Fruit fly (Drosophila melanogaster) whole organism, embryonic: Measurements from ENCODE around the gene cni.
A peak's percentile ranks its signal among the peaks of the same experiment; 100 is the strongest.

Experiments
- Atf6 ChIP-seq: fragments of 200-800 bp; sonication (Bioruptor generic); IDR thresholded peaks from 2 replicates; pipeline ENCODE4 v1.3.6; 2022; ENCODE audit warnings: missing biosample characterization, missing genetic modification characterization
- Awh ChIP-seq: fragments of 200-800 bp; sonication (Bioruptor generic); IDR thresholded peaks from 2 replicates; pipeline ENCODE4, ENCODE4 v1.3.6; 2022; ENCODE audit warnings: missing biosample characterization, missing genetic modification characterization
- CG10274 ChIP-seq: fragments of 200-800 bp; sonication (Bioruptor generic); optimal IDR thresholded peaks from 3 replicates; lab custom pipeline; 2017; ENCODE audit warnings: missing biosample characterization, mild to moderate bottlenecking, missing genetic modification characterization
- CG10366 ChIP-seq: fragments of 200-800 bp; sonication (Bioruptor generic); IDR thresholded peaks from 2 replicates; pipeline ENCODE4 v1.3.6; 2022; ENCODE audit warnings: missing biosample characterization, missing genetic modification characterization
- CG10565 ChIP-seq: fragments of 200-800 bp; sonication (Bioruptor generic); optimal IDR thresholded peaks from 3 replicates; lab custom pipeline; 2016; ENCODE audit warnings: missing biosample characterization, mild to moderate bottlenecking, missing genetic modification characterization
- CG11504 ChIP-seq: fragments of 200-800 bp; sonication (Bioruptor generic); optimal IDR thresholded peaks from 3 replicates; lab custom pipeline; 2019; ENCODE audit warnings: missing biosample characterization, mild to moderate bottlenecking, missing genetic modification characterization, moderate library complexity
- CG12659 ChIP-seq: fragments of 200-800 bp; sonication (Bioruptor generic); optimal IDR thresholded peaks from 3 replicates; lab custom pipeline; 2017; ENCODE audit warnings: mild to moderate bottlenecking, missing biosample characterization, missing genetic modification reagents, missing genetic modification characterization
- CG14441 ChIP-seq: fragments of 200-800 bp; sonication (Bioruptor generic); IDR thresholded peaks from 2 replicates; pipeline ENCODE4 v1.3.6; 2022; ENCODE audit warnings: missing biosample characterization, missing genetic modification characterization
- CG14710 ChIP-seq: fragments of 200-800 bp; sonication (Bioruptor generic); optimal IDR thresholded peaks from 3 replicates; lab custom pipeline; 2019; ENCODE audit warnings: missing biosample characterization, mild to moderate bottlenecking, missing genetic modification characterization, moderate library complexity
- CG18619 ChIP-seq: fragments of 200-800 bp; sonication (Bioruptor generic); optimal IDR thresholded peaks from 3 replicates; lab custom pipeline; 2017; ENCODE audit warnings: missing biosample characterization, mild to moderate bottlenecking, missing genetic modification characterization
- CG2120 ChIP-seq: fragments of 200-800 bp; sonication (Bioruptor generic); optimal IDR thresholded peaks from 3 replicates; lab custom pipeline; 2016; ENCODE audit warnings: missing biosample characterization, missing genetic modification characterization
- CG2678 ChIP-seq: fragments of 200-800 bp; sonication (Bioruptor generic); optimal IDR thresholded peaks from 3 replicates; lab custom pipeline; 2019; ENCODE audit warnings: missing biosample characterization, mild to moderate bottlenecking, missing genetic modification characterization, moderate library complexity
- CG32767 ChIP-seq: fragments of 200-800 bp; sonication (Bioruptor generic); IDR thresholded peaks from 2 replicates; pipeline ENCODE4 v1.3.6; 2022; ENCODE audit warnings: missing biosample characterization, missing genetic modification characterization
- CG3407 ChIP-seq: fragments of 200-800 bp; sonication (Bioruptor generic); optimal IDR thresholded peaks from 2 replicates; lab custom pipeline; 2018; ENCODE audit warnings: missing biosample characterization, mild to moderate bottlenecking, missing genetic modification characterization
- CG3995 ChIP-seq: fragments of 200-800 bp; sonication (Bioruptor generic); optimal IDR thresholded peaks from 3 replicates; lab custom pipeline; 2016; ENCODE audit warnings: missing biosample characterization, missing genetic modification characterization
- CG4328 ChIP-seq: fragments of 200-800 bp; sonication (Bioruptor generic); optimal IDR thresholded peaks from 3 replicates; lab custom pipeline; 2017; ENCODE audit warnings: missing biosample characterization, missing genetic modification reagents, missing genetic modification characterization
- CG6683 ChIP-seq: fragments of 200-800 bp; sonication (Bioruptor generic); optimal IDR thresholded peaks from 2 replicates; lab custom pipeline; 2017; ENCODE audit warnings: missing biosample characterization, mild to moderate bottlenecking, missing genetic modification characterization, missing genetic modification reagents
- CG7556 ChIP-seq: fragments of 200-800 bp; sonication (Bioruptor generic); optimal IDR thresholded peaks from 2 replicates; lab custom pipeline; 2017; ENCODE audit warnings: missing biosample characterization, mild to moderate bottlenecking, missing genetic modification characterization
- CG7987 ChIP-seq: fragments of 200-800 bp; sonication (Bioruptor generic); optimal IDR thresholded peaks from 2 replicates; lab custom pipeline; 2018; ENCODE audit warnings: missing biosample characterization, mild to moderate bottlenecking, missing genetic modification characterization, moderate library complexity
- CG8290 ChIP-seq, 3 experiments: fragments of 200-800 bp; sonication (Bioruptor generic); optimal IDR thresholded peaks; 2 replicates each; lab custom pipeline; 2016 to 2019; ENCODE audit warnings: missing biosample characterization in 3 of 3, missing genetic modification characterization in 3 of 3, mild to moderate bottlenecking in 2 of 3, moderate library complexity in 1 of 3
- CG8359 ChIP-seq: fragments of 200-800 bp; sonication (Bioruptor generic); optimal IDR thresholded peaks from 2 replicates; lab custom pipeline; 2017; ENCODE audit warnings: missing biosample characterization, mild to moderate bottlenecking, missing genetic modification characterization, borderline replicate concordance
- D ChIP-seq, 2 experiments: fragments of 200-800 bp in 1 of 2; fragments of >200 bp in 1 of 2; sonication (Bioruptor generic) in 1 of 2; optimal IDR thresholded peaks; 2 replicates in 1 of 2; 3 replicates in 1 of 2; lab custom pipeline; 2017; ENCODE audit warnings: mild to moderate bottlenecking in 1 of 2, missing biosample characterization in 1 of 2, missing genetic modification characterization in 1 of 2, missing genetic modification reagents in 1 of 2
- H15 ChIP-seq: fragments of 200-800 bp; sonication (Bioruptor generic); IDR thresholded peaks from 3 replicates; pipeline ENCODE4 v1.3.6; 2022; ENCODE audit warnings: missing biosample characterization, missing genetic modification characterization
- HLH4C ChIP-seq: fragments of 200-800 bp; sonication (Bioruptor generic); IDR thresholded peaks from 3 replicates; pipeline ENCODE4 v1.3.6; 2022; ENCODE audit warnings: missing biosample characterization, missing genetic modification characterization; ENCODE audit not compliant: partially characterized antibody
- HLH54F ChIP-seq: fragments of 200-800 bp; sonication (Bioruptor generic); optimal IDR thresholded peaks from 3 replicates; lab custom pipeline; 2016; ENCODE audit warnings: missing biosample characterization, missing genetic modification characterization
- Lhr ChIP-seq: fragments of 200-800 bp; sonication (Bioruptor generic); optimal IDR thresholded peaks from 3 replicates; lab custom pipeline; 2017; ENCODE audit warnings: mild to moderate bottlenecking, missing biosample characterization, missing genetic modification reagents, missing genetic modification characterization
- MESR4 ChIP-seq: fragments of 200-800 bp; sonication (Bioruptor generic); optimal IDR thresholded peaks from 2 replicates; lab custom pipeline; 2018; ENCODE audit warnings: missing biosample characterization, mild to moderate bottlenecking, missing genetic modification characterization, moderate library complexity
- Max ChIP-seq: fragments of 200-800 bp; sonication (Bioruptor generic); optimal IDR thresholded peaks from 2 replicates; lab custom pipeline; 2016; ENCODE audit warnings: missing biosample characterization, mild to moderate bottlenecking, missing genetic modification characterization
- Poxn ChIP-seq: fragments of 200-800 bp; sonication (Bioruptor generic); IDR thresholded peaks from 2 replicates; pipeline ENCODE4 v1.3.6; 2022; ENCODE audit warnings: missing biosample characterization, missing genetic modification characterization
- Ptx1 ChIP-seq: fragments of 200-800 bp; sonication (Bioruptor generic); IDR thresholded peaks from 2 replicates; pipeline ENCODE4 v1.3.6; 2022; ENCODE audit warnings: missing biosample characterization, missing genetic modification characterization
- Trl ChIP-seq, 3 experiments: fragments of >200 bp in 2 of 3; fragments of 200-800 bp in 1 of 3; sonication (Bioruptor generic) in 1 of 3; optimal IDR thresholded peaks; 2 replicates in 1 of 3; 3 replicates in 2 of 3; lab custom pipeline; 2016 to 2017; ENCODE audit warnings: missing biosample characterization in 1 of 3, missing genetic modification characterization in 1 of 3
- ac ChIP-seq: fragments of 200-800 bp; sonication (Bioruptor generic); optimal IDR thresholded peaks from 3 replicates; lab custom pipeline; 2017; ENCODE audit warnings: missing biosample characterization, mild to moderate bottlenecking, missing genetic modification characterization
- amos ChIP-seq: fragments of 200-800 bp; sonication (Bioruptor generic); IDR thresholded peaks from 2 replicates; pipeline ENCODE4 v1.3.6; 2022; ENCODE audit warnings: missing biosample characterization, missing genetic modification characterization; ENCODE audit not compliant: partially characterized antibody
- dmrt11E ChIP-seq: fragments of 200-800 bp; sonication (Bioruptor generic); optimal IDR thresholded peaks from 3 replicates; lab custom pipeline; 2018; ENCODE audit warnings: missing biosample characterization, mild to moderate bottlenecking, missing genetic modification characterization, moderate library complexity
- fd3F ChIP-seq: fragments of 200-800 bp; sonication (Bioruptor generic); optimal IDR thresholded peaks from 2 replicates; lab custom pipeline; 2018; ENCODE audit warnings: missing biosample characterization, mild to moderate bottlenecking, missing genetic modification characterization, moderate library complexity
- gro ChIP-seq: fragments of 200-800 bp; sonication (Bioruptor generic); optimal IDR thresholded peaks from 2 replicates; lab custom pipeline; 2016; ENCODE audit warnings: missing biosample characterization, missing genetic modification characterization
- kay ChIP-seq: fragments of 200-800 bp; sonication (Bioruptor generic); optimal IDR thresholded peaks from 2 replicates; lab custom pipeline; 2016; ENCODE audit warnings: missing biosample characterization, missing genetic modification characterization
- kni ChIP-seq: fragments of 200-800 bp; sonication (Bioruptor generic); optimal IDR thresholded peaks from 3 replicates; lab custom pipeline; 2017; ENCODE audit warnings: mild to moderate bottlenecking, missing biosample characterization, missing genetic modification reagents, missing genetic modification characterization
- lov ChIP-seq, 2 experiments: fragments of 200-800 bp in 1 of 2; fragments of >200 bp in 1 of 2; sonication (Bioruptor generic) in 1 of 2; IDR thresholded peaks in 1 of 2; optimal IDR thresholded peaks in 1 of 2; 2 replicates in 1 of 2; 3 replicates in 1 of 2; pipeline versions ENCODE4 v1.3.6 to Lab custom; 2017 to 2022; ENCODE audit warnings: missing biosample characterization in 1 of 2, missing genetic modification characterization in 1 of 2
- mirr ChIP-seq: fragments of 200-800 bp; sonication (Bioruptor generic); optimal IDR thresholded peaks from 3 replicates; lab custom pipeline; 2018; ENCODE audit warnings: missing biosample characterization, mild to moderate bottlenecking, missing genetic modification characterization
- nerfin-1 ChIP-seq: fragments of 200-800 bp; sonication (Bioruptor generic); optimal IDR thresholded peaks from 3 replicates; lab custom pipeline; 2019; ENCODE audit warnings: missing biosample characterization, mild to moderate bottlenecking, missing genetic modification characterization, moderate library complexity
- org-1 ChIP-seq: fragments of 200-800 bp; sonication (Bioruptor generic); optimal IDR thresholded peaks from 2 replicates; lab custom pipeline; 2017; ENCODE audit warnings: missing biosample characterization, missing genetic modification characterization
- repo ChIP-seq: fragments of 200-800 bp; sonication (Bioruptor generic); optimal IDR thresholded peaks from 2 replicates; lab custom pipeline; 2016; ENCODE audit warnings: missing biosample characterization, missing genetic modification characterization
- sim ChIP-seq: fragments of 200-800 bp; sonication (Bioruptor generic); IDR thresholded peaks from 2 replicates; pipeline ENCODE4 v1.3.6; 2022; ENCODE audit warnings: missing biosample characterization, missing genetic modification characterization
- sug ChIP-seq: fragments of 200-800 bp; optimal IDR thresholded peaks from 2 replicates; lab custom pipeline; 2019; ENCODE audit warnings: missing biosample characterization, mild to moderate bottlenecking, missing genetic modification characterization, moderate library complexity
- z ChIP-seq: fragments of 200-800 bp; sonication (Bioruptor generic); IDR thresholded peaks from 3 replicates; pipeline ENCODE4 v1.3.6; 2022; ENCODE audit warnings: missing biosample characterization, missing genetic modification characterization

Gene cni

DNA sequence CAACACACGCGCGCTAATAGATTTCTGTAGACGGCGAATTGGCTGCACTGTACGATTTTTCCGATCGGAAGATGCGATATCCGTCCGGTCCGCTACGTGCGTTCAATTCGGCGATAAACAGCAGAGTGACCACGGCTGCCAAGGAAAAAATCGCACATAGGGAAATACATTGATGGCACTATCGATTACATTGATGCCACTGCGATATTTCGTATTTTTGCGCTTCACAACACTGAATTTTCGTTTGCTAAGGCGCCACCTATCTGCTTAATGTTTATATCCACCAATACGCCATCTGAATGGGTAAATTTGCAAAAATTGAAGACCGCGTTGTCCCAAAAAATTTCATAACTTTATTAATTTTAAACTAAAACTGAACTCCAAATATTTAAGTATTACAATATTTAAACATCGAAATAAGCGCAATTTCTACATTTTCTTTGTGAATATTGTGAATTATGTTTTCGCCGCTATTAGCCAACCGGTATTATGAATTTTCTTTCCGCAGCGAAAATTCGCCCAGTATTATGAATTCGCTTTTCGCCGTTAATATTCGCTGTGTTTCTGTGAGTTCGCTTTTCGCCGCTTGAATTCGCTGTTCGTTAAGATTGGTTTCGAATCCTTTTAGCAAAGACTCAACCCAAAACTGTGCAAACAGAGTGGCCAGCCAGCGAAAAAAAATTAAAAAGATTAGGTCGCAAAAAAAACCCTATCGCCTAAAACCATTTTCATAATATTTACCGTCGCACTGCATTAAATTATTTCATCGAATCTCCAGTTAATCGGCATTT lies 22.7 kb downstream of the cni start, which contains the start of the genes crp and pkaap (continued):
- peak; percentile 69 for TF ChIP-seq CG3407
- peak; percentile 29 for TF ChIP-seq org-1 (GFP tag; lab: Kevin White, UChicago)
- TF ChIP-seq H15 (GFP tag; lab: Robert Waterston, UW): no peak
- peak; percentile 45 for TF ChIP-seq fd3F (GFP tag; lab: Kevin White, UChicago)
- TF ChIP-seq D (optimal IDR thresholded peaks at IDR 0.05; lab: Kevin White, UChicago): no peak
- peak; percentile 43 for TF ChIP-seq D (GFP tag; optimal IDR thresholded peaks at IDR 0.05; lab: Kevin White, UChicago)
- TF ChIP-seq Lhr (GFP tag; lab: Kevin White, UChicago): peak; percentile 91
- peak; percentile 88 for TF ChIP-seq CG8290 (GFP tag; optimal IDR thresholded peaks at IDR 0.05; lab: Kevin White, UChicago)
- peak; percentile 38 to 96 for TF ChIP-seq CG8290 (tag; optimal IDR thresholded peaks at IDR 0.05; lab: Kevin White, UChicago)
- peak; percentile 67 for TF ChIP-seq CG14710 (tag; lab: Kevin White, UChicago)
- TF ChIP-seq HLH54F (GFP tag; lab: Kevin White, UChicago): peak; percentile 89
- peak; percentile 3 for TF ChIP-seq MESR4 (GFP tag; lab: Kevin White, UChicago)
- TF ChIP-seq CG10274 (GFP tag; lab: Kevin White, UChicago): no peak
- TF ChIP-seq CG3995 (GFP tag; lab: Kevin White, UChicago): peak; percentile 55
- TF ChIP-seq CG12659: peak; percentile 83
- TF ChIP-seq CG6683 (GFP tag; lab: Kevin White, UChicago): peak; percentile 37
- peak; percentile 68 for TF ChIP-seq CG4328 (GFP tag; lab: Kevin White, UChicago)
- peak; percentile 26 for TF ChIP-seq CG8359 (GFP tag; lab: Kevin White, UChicago)
- TF ChIP-seq CG10565: peak; percentile 23
- no peak for TF ChIP-seq CG10366
- peak; percentile 63 for TF ChIP-seq dmrt11E (tag; lab: Kevin White, UChicago)
- no peak for TF ChIP-seq lov (optimal IDR thresholded peaks at IDR 0.05; lab: Kevin White, UChicago)
- TF ChIP-seq lov (GFP tag; IDR thresholded peaks at IDR 0.05; lab: Robert Waterston, UW): no peak
- no peak for TF ChIP-seq CG14441 (GFP tag; lab: Robert Waterston, UW)
- peak; percentile 3 for TF ChIP-seq ac (GFP tag; lab: Kevin White, UChicago)
- no peak for TF ChIP-seq Ptx1 (GFP tag; lab: Robert Waterston, UW)
- no peak for TF ChIP-seq Poxn (GFP tag; lab: Robert Waterston, UW)
- no peak for TF ChIP-seq CG11504 (tag; lab: Kevin White, UChicago)
- no peak for TF ChIP-seq z (GFP tag; lab: Robert Waterston, UW)
- no peak for TF ChIP-seq amos (GFP tag; lab: Robert Waterston, UW)
- peak; percentile 65 for TF ChIP-seq CG7556
- TF ChIP-seq CG2678: no peak
- no peak for TF ChIP-seq nerfin-1
- no peak for TF ChIP-seq Atf6 (GFP tag; lab: Robert Waterston, UW)
- peak; percentile 86 for TF ChIP-seq Max (GFP tag; lab: Kevin White, UChicago)
- TF ChIP-seq Awh (GFP tag; lab: Robert Waterston, UW): no peak
- TF ChIP-seq gro (GFP tag; lab: Kevin White, UChicago): peak; percentile 89
- peak; percentile 92 for TF ChIP-seq CG2120 (GFP tag; lab: Kevin White, UChicago)
- peak; percentile 52 for TF ChIP-seq CG18619 (GFP tag; lab: Kevin White, UChicago)
- TF ChIP-seq HLH4C (GFP tag; lab: Robert Waterston, UW): no peak
- no peak for TF ChIP-seq Trl (optimal IDR thresholded peaks at IDR 0.05; lab: Kevin White, UChicago)
- TF ChIP-seq Trl (GFP tag; optimal IDR thresholded peaks at IDR 0.05; lab: Kevin White, UChicago): peak; percentile 94
- TF ChIP-seq sug (tag; lab: Kevin White, UChicago): peak; percentile 74
- no peak for TF ChIP-seq CG32767 (GFP tag; lab: Robert Waterston, UW)
- peak; percentile 75 for TF ChIP-seq mirr (GFP tag; lab: Kevin White, UChicago)
- peak; percentile 74 for TF ChIP-seq repo (GFP tag; lab: Kevin White, UChicago)
- TF ChIP-seq sim (GFP tag; lab: Robert Waterston, UW): no peak
- TF ChIP-seq CG7987 (GFP tag; lab: Kevin White, UChicago): peak; percentile 74
- TF ChIP-seq kay (GFP tag; lab: Kevin White, UChicago): peak; percentile 33
- TF ChIP-seq kni: no peak
